Fruit fly (Drosophila melanogaster): ENCODE results near the gene Spp.
A peak's percentile ranks its signal among the peaks of the same experiment; 100 is the strongest.

The Spp gene

DNA sequence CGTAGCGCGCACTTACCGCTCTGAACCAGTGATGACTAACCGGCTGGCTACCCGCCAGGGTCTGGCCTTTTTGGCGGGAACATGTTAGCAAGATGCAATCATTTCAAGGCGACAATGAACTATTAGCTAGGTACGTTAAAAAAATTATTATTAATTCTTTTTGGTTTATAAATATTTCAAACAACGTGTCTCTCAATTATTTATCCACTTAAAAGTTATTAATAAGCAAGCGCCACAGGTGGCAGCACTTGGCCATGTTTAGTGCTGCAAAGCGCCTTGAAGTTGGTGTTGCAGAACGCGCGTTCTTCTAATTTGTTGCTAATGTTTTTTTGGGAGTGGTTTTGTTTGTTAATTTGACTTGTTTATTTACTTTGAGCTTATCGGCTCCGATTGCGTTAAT is 29.8 kb upstream of the Spp start, which contains the start of the genes Ipk2 and cold (continued):
- peak; percentile 96 for TF ChIP-seq CG4617 (GFP tag; optimal IDR thresholded peaks at IDR 0.05; ENCODE audit: borderline replicate concordance)
- TF ChIP-seq NFAT (GFP tag; IDR thresholded peaks at IDR 0.05): no peak; the same call in 1 of the 2 replicates
- TF ChIP-seq CG15514 (GFP tag; optimal IDR thresholded peaks at IDR 0.05): peak; percentile 88
- TF ChIP-seq peb (GFP tag; IDR thresholded peaks at IDR 0.05): peak; percentile 16; the same call in 1 of the 2 replicates
- TF ChIP-seq CG4707 (GFP tag; optimal IDR thresholded peaks at IDR 0.05): peak; percentile 11
- TF ChIP-seq az2 (GFP tag; optimal IDR thresholded peaks at IDR 0.05): peak; percentile 74
- peak; percentile 59 for TF ChIP-seq CG13287 (GFP tag; IDR thresholded peaks at IDR 0.05; ENCODE audit: partially characterized antibody)
- TF ChIP-seq CG7556 (GFP tag; optimal IDR thresholded peaks at IDR 0.05): peak; percentile 80
- peak; percentile 59 for TF ChIP-seq CG3995 (GFP tag; optimal IDR thresholded peaks at IDR 0.05)
- TF ChIP-seq CG42726 (GFP tag; IDR thresholded peaks at IDR 0.05; ENCODE audit: partially characterized antibody): no peak
- TF ChIP-seq Hr78 (GFP tag; optimal IDR thresholded peaks at IDR 0.05): no peak
- peak; percentile 65 for TF ChIP-seq Usf (GFP tag; optimal IDR thresholded peaks at IDR 0.05)
- TF ChIP-seq eve (GFP tag; optimal IDR thresholded peaks at IDR 0.05): no peak
- peak; percentile 73 for TF ChIP-seq CG14441 (GFP tag; IDR thresholded peaks at IDR 0.05)
- peak; percentile 29 for TF ChIP-seq Spps (tag; optimal IDR thresholded peaks at IDR 0.05)
- peak; percentile 85 for TF ChIP-seq zen (tag; optimal IDR thresholded peaks at IDR 0.05)
- peak; percentile 63; the same call in 2 of the 3 replicates for TF ChIP-seq Mrtf (GFP tag; IDR thresholded peaks at IDR 0.05)
- no peak for TF ChIP-seq Neu2 (GFP tag; optimal IDR thresholded peaks at IDR 0.05; ENCODE audit: borderline replicate concordance)
- TF ChIP-seq CG30431 (GFP tag; optimal IDR thresholded peaks at IDR 0.05): peak; percentile 63
- TF ChIP-seq Nf-YC (tag; optimal IDR thresholded peaks at IDR 0.05): peak; percentile 80
- TF ChIP-seq D19A (tag; optimal IDR thresholded peaks at IDR 0.05): no peak
- TF ChIP-seq CG10543 (GFP tag; optimal IDR thresholded peaks at IDR 0.05): peak; percentile 86
- TF ChIP-seq knrl (GFP tag; IDR thresholded peaks at IDR 0.05; ENCODE audit: partially characterized antibody): peak; percentile 41; the same call in 1 of the 3 replicates
- TF ChIP-seq CG8359 (GFP tag; optimal IDR thresholded peaks at IDR 0.05; ENCODE audit: borderline replicate concordance): no peak
- TF ChIP-seq trem (tag; optimal IDR thresholded peaks at IDR 0.05): peak; percentile 93
- no peak for TF ChIP-seq oc (tag; optimal IDR thresholded peaks at IDR 0.05)
- TF ChIP-seq unpg (GFP tag; optimal IDR thresholded peaks at IDR 0.05): peak; percentile 78
- peak; percentile 1 for TF ChIP-seq CG12071 (GFP tag; optimal IDR thresholded peaks at IDR 0.05)
- peak; percentile 70 for TF ChIP-seq CTCF (GFP tag; optimal IDR thresholded peaks at IDR 0.05)
- TF ChIP-seq CG17912 (GFP tag; optimal IDR thresholded peaks at IDR 0.05): no peak
- TF ChIP-seq ttk (GFP tag; IDR thresholded peaks at IDR 0.05): peak; percentile 51; the same call in 1 of the 2 replicates
- TF ChIP-seq CG11723 (GFP tag; optimal IDR thresholded peaks at IDR 0.05): no peak
- TF ChIP-seq Ptx1 (GFP tag; IDR thresholded peaks at IDR 0.05): peak; percentile 86
- no peak for TF ChIP-seq odd (GFP tag; optimal IDR thresholded peaks at IDR 0.05)
- TF ChIP-seq trh (GFP tag; optimal IDR thresholded peaks at IDR 0.05): peak; percentile 59
- peak; percentile 72 for TF ChIP-seq vvl (GFP tag; IDR thresholded peaks at IDR 0.05)
- TF ChIP-seq Hand (GFP tag; optimal IDR thresholded peaks at IDR 0.05): peak; percentile 48
- TF ChIP-seq D19B (GFP tag; optimal IDR thresholded peaks at IDR 0.05): peak; percentile 65
- peak; percentile 64 for TF ChIP-seq Nf-YB (GFP tag; optimal IDR thresholded peaks at IDR 0.05)
- no peak for TF ChIP-seq fru (optimal IDR thresholded peaks at IDR 0.05)
- TF ChIP-seq slou (GFP tag; optimal IDR thresholded peaks at IDR 0.05): peak; percentile 78
- peak; percentile 64 for TF ChIP-seq nerfin-1 (tag; optimal IDR thresholded peaks at IDR 0.05)
- TF ChIP-seq CG6254 (GFP tag; optimal IDR thresholded peaks at IDR 0.05): peak; percentile 4
- peak; percentile 56; the same call in 1 of the 2 replicates for TF ChIP-seq GATAe (GFP tag; conservative IDR thresholded peaks at IDR 0.05)
- no peak for TF ChIP-seq Hmx (GFP tag; optimal IDR thresholded peaks at IDR 0.05)
- TF ChIP-seq Myb (GFP tag; optimal IDR thresholded peaks at IDR 0.05): peak; percentile 63
- TF ChIP-seq cad (GFP tag; optimal IDR thresholded peaks at IDR 0.05): no peak
- peak; percentile 60 for TF ChIP-seq CG10274 (GFP tag; optimal IDR thresholded peaks at IDR 0.05)
- peak; percentile 75 for TF ChIP-seq E2f1 (GFP tag; IDR thresholded peaks at IDR 0.05)
- TF ChIP-seq Bgb (GFP tag; IDR thresholded peaks at IDR 0.05; ENCODE audit: partially characterized antibody): no peak; the same call in 1 of the 2 replicates

Measured in whole organism, embryonic.